Worm (Caenorhabditis elegans) whole organism, L4/young adult: ENCODE results near the gene unc-30.

ENCODE experiments used
- W03F9.2 ChIP-seq: fragments of 150-350 bp; optimal IDR thresholded peaks from 2 replicates; lab custom pipeline; 2014; ENCODE audit warnings: missing biosample characterization, missing genetic modification characterization
- him-1 ChIP-seq: sonication (generic microtip); optimal IDR thresholded peaks from 2 replicates; lab custom pipeline; 2016; ENCODE audit warnings: missing genotype, missing genetic modification reagents, missing genetic modification characterization, missing compliant biosample characterization

DNA sequence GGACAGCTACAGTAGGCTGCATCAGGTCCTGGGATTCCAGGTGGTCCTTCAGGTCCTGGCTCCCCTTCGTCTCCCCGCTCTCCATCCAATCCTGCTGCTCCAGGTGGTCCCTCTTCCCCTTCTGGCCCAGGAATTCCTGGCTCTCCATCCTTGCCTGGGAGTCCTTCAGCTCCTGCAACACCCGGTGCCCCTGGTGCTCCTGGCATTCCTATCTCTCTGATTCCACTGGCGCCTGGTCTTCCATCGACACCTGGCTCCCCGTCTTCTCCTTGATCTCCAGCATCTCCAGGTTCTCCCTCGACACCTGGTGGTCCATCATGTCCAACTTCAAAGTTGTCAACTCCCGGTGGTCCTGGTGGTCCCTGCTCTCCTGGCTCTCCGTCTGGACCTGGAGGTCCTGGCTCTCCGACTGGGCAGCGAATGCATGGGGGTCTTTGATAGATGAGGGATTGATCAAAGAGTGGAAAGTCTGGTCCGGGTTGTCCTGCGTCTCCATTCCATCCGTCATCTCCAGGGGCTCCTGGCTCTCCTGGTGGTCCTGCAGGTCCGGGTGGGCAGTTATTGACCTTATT, 29.0 kb upstream of the unc-30 start:
- TF ChIP-seq him-1 (tag; lab: Kevin White, UChicago) (no peak), W03F9.2 (no peak)
